Worm (Caenorhabditis elegans): ENCODE data around the gene ddx-23.
A peak's percentile ranks its signal among the peaks of the same experiment; 100 is the strongest.

ddx-23 gene

ce11 chrIII:5882284-5882683, 29.2 kb upstream of the ddx-23 start:
- TF ChIP-seq unc-39 (tag; optimal IDR thresholded peaks at IDR 0.05) (no peak), nhr-76 (tag; optimal IDR thresholded peaks at IDR 0.05) (no peak), elt-3 (tag; optimal IDR thresholded peaks at IDR 0.05) (no peak), drap-1 (GFP tag; optimal IDR thresholded peaks at IDR 0.05) (no peak), bed-3 (GFP tag; optimal IDR thresholded peaks at IDR 0.05) (no peak), nhr-2 (tag; optimal IDR thresholded peaks at IDR 0.05) (no peak), hlh-1 (tag; optimal IDR thresholded peaks at IDR 0.05) (no peak), tbx-8 (GFP tag; optimal IDR thresholded peaks at IDR 0.05) (no peak), blmp-1 (tag; optimal IDR thresholded peaks at IDR 0.05) (no peak), lsy-2 (tag; optimal IDR thresholded peaks at IDR 0.05) (no peak), lin-13 (tag; optimal IDR thresholded peaks at IDR 0.05) (no peak), nhr-12 (tag; optimal IDR thresholded peaks at IDR 0.05) (no peak), ceh-43 (GFP tag; optimal IDR thresholded peaks at IDR 0.05) (no peak), elt-1 (tag; optimal IDR thresholded peaks at IDR 0.05; ENCODE audit: borderline replicate concordance, insufficient read depth) (no peak), mep-1 (tag; optimal IDR thresholded peaks at IDR 0.05) (no peak), snpc-4 (tag; optimal IDR thresholded peaks at IDR 0.05) (no peak), flh-1 (GFP tag; optimal IDR thresholded peaks at IDR 0.05) (no peak)

- peak; percentile 31 for TF ChIP-seq ces-1 (GFP tag; optimal IDR thresholded peaks at IDR 0.05)
- TF ChIP-seq pha-4 (tag; optimal IDR thresholded peaks at IDR 0.05): no peak
- peak; percentile 52 for TF ChIP-seq ceh-39 (tag; optimal IDR thresholded peaks at IDR 0.05)
- TF ChIP-seq nhr-2 (tag; optimal IDR thresholded peaks at IDR 0.05): no peak
Measured at ce11 chrIII:5879291-5879968, 26.4 kb upstream of the ddx-23 start, which contains the start of gene hpo-10. Gene hpo-10, plus strand, starts transcription at chrIII:5879489.

ce11 chrIII:5878215-5878614, 25.1 kb upstream of the ddx-23 start, which contains the start of the genes mig-21 and F01F1.2:
Gene mig-21, minus strand, starts transcription at chrIII:5878380.
Gene F01F1.2, plus strand, starts transcription at chrIII:5878554.
- no peak for TF ChIP-seq elt-3 (tag; optimal IDR thresholded peaks at IDR 0.05)
- peak; percentile 62 for TF ChIP-seq lsy-2 (tag; optimal IDR thresholded peaks at IDR 0.05)

- no peak for TF ChIP-seq bed-3 (GFP tag; optimal IDR thresholded peaks at IDR 0.05)
- TF ChIP-seq nhr-28 (tag; optimal IDR thresholded peaks at IDR 0.05): no peak
- no peak for TF ChIP-seq lin-32 (GFP tag; optimal IDR thresholded peaks at IDR 0.05)
- TF ChIP-seq ces-1 (GFP tag; optimal IDR thresholded peaks at IDR 0.05): no peak
Measured at ce11 chrIII:5876867-5877641, 24.0 kb upstream of the ddx-23 start.

- TF ChIP-seq ceh-83 (GFP tag; optimal IDR thresholded peaks at IDR 0.05) (no peak), mls-2 (tag; optimal IDR thresholded peaks at IDR 0.05) (no peak), ceh-39 (tag; optimal IDR thresholded peaks at IDR 0.05) (no peak), blmp-1 (tag; optimal IDR thresholded peaks at IDR 0.05) (no peak), snpc-4 (tag; optimal IDR thresholded peaks at IDR 0.05) (no peak), flh-1 (GFP tag; optimal IDR thresholded peaks at IDR 0.05) (no peak), sem-2 (GFP tag; optimal IDR thresholded peaks at IDR 0.05) (no peak)
Measured at ce11 chrIII:5876140-5876675, 23.1 kb upstream of the ddx-23 start, which contains the start of gene aldo-2. Gene aldo-2, minus strand, starts transcription at chrIII:5876625.

- TF ChIP-seq ham-2 (GFP tag; optimal IDR thresholded peaks at IDR 0.05) (no peak), nhr-76 (tag; optimal IDR thresholded peaks at IDR 0.05) (no peak), elt-1 (tag; optimal IDR thresholded peaks at IDR 0.05; ENCODE audit: borderline replicate concordance, insufficient read depth) (peak; percentile 35)
Measured at ce11 chrIII:5875705-5876104, 22.6 kb upstream of the ddx-23 start.

ce11 chrIII:5875418-5875702, 22.3 kb upstream of the ddx-23 start:
- no peak for TF ChIP-seq elt-1 (tag; optimal IDR thresholded peaks at IDR 0.05; ENCODE audit: borderline replicate concordance, insufficient read depth)
- TF ChIP-seq nhr-12 (tag; optimal IDR thresholded peaks at IDR 0.05): no peak
- TF ChIP-seq unc-39 (tag; optimal IDR thresholded peaks at IDR 0.05): no peak
- TF ChIP-seq snpc-4 (tag; optimal IDR thresholded peaks at IDR 0.05): no peak
- TF ChIP-seq pha-4 (tag; optimal IDR thresholded peaks at IDR 0.05): no peak
- no peak for TF ChIP-seq sem-2 (GFP tag; optimal IDR thresholded peaks at IDR 0.05)
- no peak for TF ChIP-seq hlh-1 (tag; optimal IDR thresholded peaks at IDR 0.05)
- no peak for TF ChIP-seq drap-1 (GFP tag; optimal IDR thresholded peaks at IDR 0.05)
- no peak for TF ChIP-seq bed-3 (GFP tag; optimal IDR thresholded peaks at IDR 0.05)
- TF ChIP-seq zip-8 (tag; optimal IDR thresholded peaks at IDR 0.05): no peak
- no peak for TF ChIP-seq cnd-1 (tag; optimal IDR thresholded peaks at IDR 0.05)
- TF ChIP-seq mep-1 (tag; optimal IDR thresholded peaks at IDR 0.05): no peak
- TF ChIP-seq blmp-1 (tag; optimal IDR thresholded peaks at IDR 0.05): no peak
- TF ChIP-seq unc-62 (GFP tag; optimal IDR thresholded peaks at IDR 0.05): no peak
- no peak for TF ChIP-seq ceh-83 (GFP tag; optimal IDR thresholded peaks at IDR 0.05)
